Worm (Caenorhabditis elegans) whole organism, young adult: Measurements from ENCODE around the gene dpy-13.
A peak's percentile ranks its signal among the peaks of the same experiment; 100 is the strongest.

Source experiments
- B0019.2 ChIP-seq: fragments of 200-800 bp; sonication (Bioruptor generic); conservative IDR thresholded peaks from 2 replicates; pipeline ENCODE4 v1.3.6; 2022; ENCODE audit warnings: missing genetic modification reagents, missing genetic modification characterization, missing compliant biosample characterization
- C06A6.2 ChIP-seq: fragments of 200-800 bp; sonication (Bioruptor generic); conservative IDR thresholded peaks from 2 replicates; pipeline ENCODE4 v1.3.6; 2022; ENCODE audit warnings: missing genetic modification characterization, missing compliant biosample characterization
- D2030.7 ChIP-seq: fragments of 200-800 bp; sonication (Bioruptor generic); IDR thresholded peaks from 2 replicates; pipeline ENCODE4 v1.3.6; 2022; ENCODE audit warnings: missing genetic modification reagents, missing genetic modification characterization, missing compliant biosample characterization
- F22D6.2 ChIP-seq: sonication (generic microtip); optimal IDR thresholded peaks from 2 replicates; lab custom pipeline; 2016; ENCODE audit warnings: mild to moderate bottlenecking, missing genetic modification characterization, missing compliant biosample characterization
- F23B12.7 ChIP-seq: sonication (generic microtip); optimal IDR thresholded peaks from 2 replicates; lab custom pipeline; 2017; ENCODE audit warnings: missing genetic modification characterization, mild to moderate bottlenecking, missing compliant biosample characterization, antibody characterized with exemption, moderate library complexity; ENCODE audit not compliant: insufficient read depth
- F33H1.4 ChIP-seq: fragments of 200-800 bp; sonication (Bioruptor generic); IDR thresholded peaks from 2 replicates; pipeline ENCODE4 v1.3.6; 2022; ENCODE audit warnings: missing genetic modification reagents, missing genetic modification characterization, missing compliant biosample characterization
- F52B5.7 ChIP-seq: sonication (generic microtip); optimal IDR thresholded peaks from 2 replicates; lab custom pipeline; 2016; ENCODE audit warnings: mild to moderate bottlenecking, missing genetic modification characterization, missing compliant biosample characterization
- F57A8.1 ChIP-seq: fragments of 200-800 bp; sonication (Bioruptor generic); optimal IDR thresholded peaks from 2 replicates; lab custom pipeline; 2018; ENCODE audit warnings: mild to moderate bottlenecking, missing genetic modification characterization, moderate library complexity, missing compliant biosample characterization
- Y53G8AR.9 ChIP-seq: fragments of 200-800 bp; sonication (Bioruptor generic); conservative IDR thresholded peaks from 2 replicates; pipeline ENCODE4 v1.3.6; 2022; ENCODE audit warnings: missing genetic modification reagents, missing genetic modification characterization, missing compliant biosample characterization
- Y56A3A.18 ChIP-seq: fragments of 200-800 bp; sonication (Bioruptor generic); IDR thresholded peaks from 2 replicates; pipeline ENCODE4 v1.3.6; 2022; ENCODE audit warnings: missing genetic modification reagents, missing genetic modification characterization, missing compliant biosample characterization
- Y67H2A.10 ChIP-seq: fragments of 200-800 bp; sonication (Bioruptor generic); conservative IDR thresholded peaks from 2 replicates; pipeline ENCODE4 v1.3.6; 2022; ENCODE audit warnings: missing genetic modification reagents, missing genetic modification characterization, missing compliant biosample characterization
- ZK185.1 ChIP-seq: sonication (generic microtip); optimal IDR thresholded peaks from 2 replicates; lab custom pipeline; 2016; ENCODE audit warnings: mild to moderate bottlenecking, missing genetic modification characterization, missing compliant biosample characterization; ENCODE audit not compliant: poor library complexity, severe bottlenecking
- ama-1 ChIP-seq, 3 experiments: fragments of 150-350 bp in 1 of 3; sonication (generic microtip) in 2 of 3; optimal IDR thresholded peaks; 2 replicates each; lab custom pipeline; 2014 to 2018; ENCODE audit warnings: missing biosample characterization in 2 of 3, missing genetic modification characterization in 2 of 3, missing genetic modification reagents in 2 of 3
- aptf-2 ChIP-seq: fragments of 200-800 bp; sonication (Bioruptor generic); conservative IDR thresholded peaks from 2 replicates; pipeline ENCODE4 v1.3.6; 2022; ENCODE audit warnings: missing genetic modification reagents, missing genetic modification characterization, missing compliant biosample characterization
- attf-6 ChIP-seq: fragments of 200-800 bp; sonication (Bioruptor generic); IDR thresholded peaks from 2 replicates; pipeline ENCODE4 v1.3.6; 2022; ENCODE audit warnings: missing genetic modification reagents, missing genetic modification characterization, missing compliant biosample characterization
- ceh-100 ChIP-seq: fragments of 200-800 bp; sonication (Bioruptor generic); IDR thresholded peaks from 2 replicates; pipeline ENCODE4 v1.3.6; 2022; ENCODE audit warnings: missing genetic modification reagents, missing genetic modification characterization, missing compliant biosample characterization
- chd-7 ChIP-seq: sonication (generic microtip); optimal IDR thresholded peaks from 2 replicates; lab custom pipeline; 2016; ENCODE audit warnings: mild to moderate bottlenecking, missing genetic modification characterization, moderate library complexity, missing compliant biosample characterization
- dox-1 ChIP-seq: fragments of 200-800 bp; sonication (Bioruptor generic); IDR thresholded peaks from 2 replicates; pipeline ENCODE4 v1.3.6; 2022; ENCODE audit warnings: missing genetic modification reagents, missing genetic modification characterization, missing compliant biosample characterization
- dpl-1 ChIP-seq: fragments of 150-350 bp; optimal IDR thresholded peaks from 2 replicates; lab custom pipeline; 2014; ENCODE audit warnings: missing biosample characterization, missing genetic modification reagents, missing genetic modification characterization
- efl-1 ChIP-seq: fragments of 150-350 bp; optimal IDR thresholded peaks from 2 replicates; lab custom pipeline; 2014; ENCODE audit warnings: missing biosample characterization, missing genetic modification reagents, missing genetic modification characterization
- egl-44 ChIP-seq: fragments of 200-800 bp; sonication (Bioruptor generic); IDR thresholded peaks from 2 replicates; pipeline ENCODE4 v1.3.6; 2022; ENCODE audit warnings: missing genetic modification reagents, missing genetic modification characterization, missing compliant biosample characterization
- ekl-4 ChIP-seq: fragments of 200-800 bp; sonication (Bioruptor generic); IDR thresholded peaks from 2 replicates; pipeline ENCODE4 v1.3.6; 2022; ENCODE audit warnings: missing genetic modification reagents, missing genetic modification characterization, missing compliant biosample characterization
- ets-4 ChIP-seq: fragments of 200-800 bp; sonication (Bioruptor generic); optimal IDR thresholded peaks from 2 replicates; lab custom pipeline; 2018; ENCODE audit warnings: mild to moderate bottlenecking, missing genetic modification characterization, missing compliant biosample characterization
- hlh-12 ChIP-seq: sonication (generic microtip); optimal IDR thresholded peaks from 2 replicates; lab custom pipeline; 2016; ENCODE audit warnings: missing genetic modification characterization, missing compliant biosample characterization
- hmg-1.2 ChIP-seq: fragments of 200-800 bp; sonication (Bioruptor generic); IDR thresholded peaks from 2 replicates; pipeline ENCODE4 v1.3.6; 2022; ENCODE audit warnings: missing genetic modification reagents, missing genetic modification characterization, missing compliant biosample characterization
- hmg-20 ChIP-seq: fragments of 200-800 bp; sonication (Bioruptor generic); IDR thresholded peaks from 2 replicates; pipeline ENCODE4 v1.3.6; 2022; ENCODE audit warnings: missing genetic modification reagents, missing genetic modification characterization, missing compliant biosample characterization
- lag-1 ChIP-seq: fragments of 200-800 bp; sonication (Bioruptor generic); IDR thresholded peaks from 2 replicates; pipeline ENCODE4 v1.3.6; 2022; ENCODE audit warnings: missing genetic modification reagents, missing genetic modification characterization, missing compliant biosample characterization
- lin-35 ChIP-seq, 3 experiments: fragments of 150-350 bp in 2 of 3; sonication (generic microtip) in 1 of 3; optimal IDR thresholded peaks; 2 replicates each; lab custom pipeline; 2014 to 2018; ENCODE audit warnings: missing biosample characterization in 3 of 3, missing genetic modification characterization in 3 of 3, missing genetic modification reagents in 3 of 3
- lin-40 ChIP-seq: sonication (generic microtip); optimal IDR thresholded peaks from 2 replicates; lab custom pipeline; 2016; ENCODE audit warnings: missing genetic modification characterization, mild to moderate bottlenecking, missing compliant biosample characterization, missing genotype, missing genetic modification reagents
- lin-54 ChIP-seq: fragments of 200-800 bp; sonication (Bioruptor generic); optimal IDR thresholded peaks from 2 replicates; lab custom pipeline; 2018; ENCODE audit warnings: mild to moderate bottlenecking, missing genetic modification characterization, missing compliant biosample characterization
- lir-1 ChIP-seq: fragments of 200-800 bp; sonication (Bioruptor generic); conservative IDR thresholded peaks from 2 replicates; pipeline ENCODE4 v1.3.6; 2022; ENCODE audit warnings: missing genetic modification reagents, missing genetic modification characterization, missing compliant biosample characterization
- lsl-1 ChIP-seq: fragments of 200-800 bp; sonication (Bioruptor generic); optimal IDR thresholded peaks from 2 replicates; lab custom pipeline; 2018; ENCODE audit warnings: mild to moderate bottlenecking, missing genetic modification characterization, moderate library complexity, missing compliant biosample characterization
- madf-6 ChIP-seq: fragments of 200-800 bp; sonication (Bioruptor generic); IDR thresholded peaks from 2 replicates; pipeline ENCODE4 v1.3.6; 2022; ENCODE audit warnings: missing genetic modification reagents, missing genetic modification characterization, missing compliant biosample characterization
- madf-8 ChIP-seq: fragments of 200-800 bp; sonication (Bioruptor generic); conservative IDR thresholded peaks from 2 replicates; pipeline ENCODE4 v1.3.6; 2022; ENCODE audit warnings: missing genetic modification reagents, missing genetic modification characterization, missing compliant biosample characterization
- mcd-1 ChIP-seq: fragments of 200-800 bp; sonication (Bioruptor generic); IDR thresholded peaks from 2 replicates; pipeline ENCODE4 v1.3.6; 2022; ENCODE audit warnings: missing genetic modification reagents, missing genetic modification characterization, missing compliant biosample characterization
- mes-4 ChIP-seq: sonication (generic microtip); optimal IDR thresholded peaks from 2 replicates; lab custom pipeline; 2016; ENCODE audit warnings: missing genotype, missing genetic modification characterization, missing compliant biosample characterization
- mxl-1 ChIP-seq: sonication (generic microtip); optimal IDR thresholded peaks from 2 replicates; lab custom pipeline; 2016; ENCODE audit warnings: missing genetic modification characterization, missing compliant biosample characterization
- nfya-2 ChIP-seq: fragments of 200-800 bp; sonication (Bioruptor generic); IDR thresholded peaks from 2 replicates; pipeline ENCODE4 v1.3.6; 2022; ENCODE audit warnings: missing genetic modification reagents, missing genetic modification characterization, missing compliant biosample characterization
- nhr-179 ChIP-seq: sonication (generic microtip); optimal IDR thresholded peaks from 2 replicates; lab custom pipeline; 2016; ENCODE audit warnings: mild to moderate bottlenecking, missing genetic modification characterization, missing compliant biosample characterization
- nhr-90 ChIP-seq: sonication (generic microtip); optimal IDR thresholded peaks from 2 replicates; lab custom pipeline; 2016; ENCODE audit warnings: missing genotype, mild to moderate bottlenecking, missing genetic modification characterization, missing compliant biosample characterization
- pbrm-1 ChIP-seq: fragments of 200-800 bp; sonication (Bioruptor generic); IDR thresholded peaks from 2 replicates; pipeline ENCODE4 v1.3.6; 2022; ENCODE audit warnings: missing genetic modification reagents, missing genetic modification characterization, missing compliant biosample characterization
- rpc-1 ChIP-seq, 2 experiments: fragments of 150-350 bp in 1 of 2; sonication (generic microtip) in 1 of 2; optimal IDR thresholded peaks; 2 replicates each; lab custom pipeline; 2014 to 2018; ENCODE audit warnings: missing biosample characterization in 1 of 2, missing genetic modification characterization in 1 of 2, missing genetic modification reagents in 1 of 2, missing genotype in 1 of 2
- snpc-1.1 ChIP-seq: sonication (generic microtip); optimal IDR thresholded peaks from 2 replicates; lab custom pipeline; 2017; ENCODE audit warnings: missing genetic modification characterization, mild to moderate bottlenecking, missing compliant biosample characterization, antibody characterized with exemption, moderate library complexity, missing genotype, missing genetic modification reagents; ENCODE audit not compliant: insufficient read depth
- snpc-4 ChIP-seq, 5 experiments: fragments of 150-350 bp in 1 of 5; sonication (generic microtip) in 4 of 5; optimal IDR thresholded peaks; 2 replicates each; lab custom pipeline; 2014 to 2018; ENCODE audit warnings: missing genetic modification characterization in 5 of 5, missing biosample characterization in 3 of 5, antibody characterized with exemption in 2 of 5, mild to moderate bottlenecking in 2 of 5, missing compliant biosample characterization in 2 of 5, missing genotype in 2 of 5, moderate library complexity in 2 of 5, missing genetic modification reagents in 1 of 5
- tbx-9 ChIP-seq: sonication (generic microtip); optimal IDR thresholded peaks from 2 replicates; lab custom pipeline; 2016; ENCODE audit warnings: borderline replicate concordance, missing genetic modification characterization, inconsistent platforms, missing compliant biosample characterization
- ztf-26 ChIP-seq: sonication (generic microtip); optimal IDR thresholded peaks from 2 replicates; lab custom pipeline; 2017; ENCODE audit warnings: missing genetic modification characterization, missing compliant biosample characterization
- ztf-28 ChIP-seq: fragments of 200-800 bp; sonication (Bioruptor generic); IDR thresholded peaks from 2 replicates; pipeline ENCODE4 v1.3.6; 2022; ENCODE audit warnings: missing genetic modification reagents, missing genetic modification characterization, missing compliant biosample characterization
- ztf-3 ChIP-seq: fragments of 200-800 bp; sonication (Bioruptor generic); optimal IDR thresholded peaks from 2 replicates; lab custom pipeline; 2018; ENCODE audit warnings: mild to moderate bottlenecking, missing genetic modification characterization, missing compliant biosample characterization

dpy-13 gene

ce11 chrIV:4247334-4247733 lies 11.9 kb downstream of the dpy-13 start:
- TF ChIP-seq D2030.7 (GFP tag; lab: Robert Waterston, UW) (no peak), madf-8 (GFP tag; lab: Robert Waterston, UW) (no peak; the same call in 1 of the 2 replicates), ekl-4 (GFP tag; lab: Robert Waterston, UW) (no peak), mes-4 (tag; lab: Kevin White, UChicago) (no peak), attf-6 (GFP tag; lab: Robert Waterston, UW) (no peak), F23B12.7 (peak; percentile 20), hlh-12 (tag; lab: Kevin White, UChicago) (no peak), mcd-1 (GFP tag; lab: Robert Waterston, UW) (no peak; the same call in 1 of the 2 replicates), Y67H2A.10 (GFP tag; lab: Robert Waterston, UW) (no peak), aptf-2 (GFP tag; lab: Robert Waterston, UW) (no peak), snpc-1.1 (tag; lab: Kevin White, UChicago) (no peak), hmg-1.2 (GFP tag; lab: Robert Waterston, UW) (peak; percentile 92), ets-4 (no peak), lin-35 (GFP tag; optimal IDR thresholded peaks at IDR 0.05; lab: Kevin White, UChicago) (peak in 1 of 3 experiments; percentile 60), ztf-3 (GFP tag; lab: Kevin White, UChicago) (no peak), lin-54 (peak; percentile 38), madf-6 (GFP tag; lab: Robert Waterston, UW) (peak; percentile 67), lir-1 (GFP tag; lab: Robert Waterston, UW) (no peak), F33H1.4 (peak; percentile 90), lsl-1 (GFP tag; lab: Kevin White, UChicago) (peak; percentile 54), dpl-1 (peak; percentile 32), rpc-1 (optimal IDR thresholded peaks at IDR 0.05; lab: Kevin White, UChicago) (no peak), rpc-1 (tag; optimal IDR thresholded peaks at IDR 0.05; lab: Kevin White, UChicago) (no peak), mxl-1 (tag; lab: Kevin White, UChicago) (no peak), efl-1 (GFP tag; lab: Kevin White, UChicago) (peak; percentile 71), C06A6.2 (GFP tag; lab: Robert Waterston, UW) (no peak), B0019.2 (GFP tag; lab: Robert Waterston, UW) (no peak), ztf-28 (no peak), lag-1 (GFP tag; lab: Robert Waterston, UW) (no peak), Y56A3A.18 (no peak), dox-1 (GFP tag; lab: Robert Waterston, UW) (peak; percentile 76), F22D6.2 (tag; lab: Kevin White, UChicago) (no peak), ama-1 (optimal IDR thresholded peaks at IDR 0.05; lab: Kevin White, UChicago) (no peak), ama-1 (GFP tag; optimal IDR thresholded peaks at IDR 0.05; lab: Kevin White, UChicago) (no peak), ceh-100 (no peak), pbrm-1 (GFP tag; lab: Robert Waterston, UW) (no peak), snpc-4 (GFP tag; optimal IDR thresholded peaks at IDR 0.05; lab: Kevin White, UChicago) (no peak), snpc-4 (tag; optimal IDR thresholded peaks at IDR 0.05; lab: Kevin White, UChicago) (peak in 1 of 4 experiments; percentile 48), ztf-26 (tag; lab: Kevin White, UChicago) (no peak), F52B5.7 (tag; lab: Kevin White, UChicago) (no peak), tbx-9 (tag; lab: Kevin White, UChicago) (no peak), nhr-179 (no peak), Y53G8AR.9 (GFP tag; lab: Robert Waterston, UW) (no peak), nhr-90 (tag; lab: Kevin White, UChicago) (no peak), chd-7 (no peak), egl-44 (GFP tag; lab: Robert Waterston, UW) (no peak), lin-40 (no peak), F57A8.1 (GFP tag; lab: Kevin White, UChicago) (no peak), ZK185.1 (no peak), hmg-20 (GFP tag; lab: Robert Waterston, UW) (no peak), nfya-2 (GFP tag; lab: Robert Waterston, UW) (no peak)
